Fruit fly (Drosophila melanogaster): ENCODE measurements around the gene kmr.

kmr gene

DNA sequence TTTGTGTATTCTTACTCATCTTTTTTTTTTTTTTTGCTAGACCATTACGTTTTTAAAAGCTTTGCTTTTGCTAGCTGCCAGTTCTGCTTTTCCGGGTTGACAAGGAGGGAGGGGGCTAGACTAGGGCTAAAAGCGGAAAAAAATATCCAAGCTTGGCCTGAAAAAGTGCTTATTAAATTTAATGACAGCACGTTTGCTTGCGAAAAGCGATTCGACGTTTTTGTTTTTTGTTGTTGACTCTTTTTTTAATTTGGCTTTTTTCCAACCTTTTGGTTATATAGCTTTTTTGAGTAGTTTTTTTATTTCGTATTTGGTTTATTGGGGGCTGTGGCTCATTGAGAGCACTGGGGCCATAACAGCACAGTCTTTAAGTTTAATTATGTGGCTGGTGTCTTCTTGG is 7.4 kb downstream of the kmr start:
- no peak for TF ChIP-seq Sry-δ (GFP tag; optimal IDR thresholded peaks at IDR 0.05)
- TF ChIP-seq Chrac-16 (GFP tag; optimal IDR thresholded peaks at IDR 0.05), result no peak
- no peak for TF ChIP-seq CG8388 (GFP tag; optimal IDR thresholded peaks at IDR 0.05)
- no peak for TF ChIP-seq tup (GFP tag; optimal IDR thresholded peaks at IDR 0.05)
- TF ChIP-seq ftz-f1 (GFP tag; optimal IDR thresholded peaks at IDR 0.05), result no peak
- no peak for TF ChIP-seq al (GFP tag; IDR thresholded peaks at IDR 0.05)
- no peak for TF ChIP-seq Doc2 (GFP tag; IDR thresholded peaks at IDR 0.05)
- TF ChIP-seq CG10979 (tag; optimal IDR thresholded peaks at IDR 0.05), result no peak

DNA sequence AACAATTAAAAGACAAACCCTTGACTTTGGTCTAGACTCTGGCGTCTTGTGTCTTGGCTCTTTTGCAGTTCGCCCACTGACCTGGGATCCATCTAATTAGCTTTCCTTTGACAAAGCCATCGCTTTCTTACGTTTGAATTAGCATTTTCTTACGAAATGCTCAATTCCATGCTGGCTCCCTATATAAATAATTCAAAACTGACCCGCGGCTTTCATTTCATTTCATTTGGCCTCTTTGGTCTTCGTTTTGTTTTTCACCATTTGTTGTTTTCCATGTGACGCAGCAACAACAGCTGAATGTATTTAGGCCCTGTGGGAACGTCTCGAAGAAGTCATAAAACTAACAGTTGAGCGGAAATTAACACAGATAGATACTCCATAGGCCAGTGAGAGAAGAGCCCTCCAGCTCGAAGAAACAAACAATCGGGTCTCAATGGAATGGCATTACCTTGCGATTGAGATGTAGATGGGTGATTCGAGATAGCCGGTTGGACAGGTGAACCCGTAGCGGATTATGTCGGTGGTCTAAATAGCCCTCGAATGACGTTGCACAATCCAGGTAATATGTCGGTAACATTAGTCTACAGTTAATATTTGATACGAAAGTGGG is 9.1 kb downstream of the kmr start:
- peak; percentile 78 for TF ChIP-seq oc (tag; optimal IDR thresholded peaks at IDR 0.05)
- no peak for TF ChIP-seq CrebB (tag; optimal IDR thresholded peaks at IDR 0.05)
- TF ChIP-seq vvl (GFP tag; IDR thresholded peaks at IDR 0.05), result peak; percentile 59; the same call in 1 of the 2 replicates
- no peak for TF ChIP-seq Stat92E (GFP tag; optimal IDR thresholded peaks at IDR 0.05)
- TF ChIP-seq kni (GFP tag; optimal IDR thresholded peaks at IDR 0.05), result peak; percentile 67
- peak; percentile 70 for TF ChIP-seq abd-A (tag; optimal IDR thresholded peaks at IDR 0.05)
- peak; percentile 6 for TF ChIP-seq CG12769 (tag; optimal IDR thresholded peaks at IDR 0.05)
- peak; percentile 79 for TF ChIP-seq grn (GFP tag; optimal IDR thresholded peaks at IDR 0.05)
- TF ChIP-seq salm (tag; optimal IDR thresholded peaks at IDR 0.05), result no peak
- TF ChIP-seq ranshi (GFP tag; IDR thresholded peaks at IDR 0.05), result no peak
- no peak for TF ChIP-seq CG3281 (GFP tag; optimal IDR thresholded peaks at IDR 0.05)
- peak; percentile 98 for TF ChIP-seq pros (GFP tag; optimal IDR thresholded peaks at IDR 0.05)
- no peak for TF ChIP-seq CG12391 (tag; optimal IDR thresholded peaks at IDR 0.05)
- TF ChIP-seq amos (GFP tag; IDR thresholded peaks at IDR 0.05; ENCODE audit: partially characterized antibody), result no peak
- TF ChIP-seq Hr51 (GFP tag; optimal IDR thresholded peaks at IDR 0.05), result no peak
- no peak for TF ChIP-seq crp (GFP tag; optimal IDR thresholded peaks at IDR 0.05)
- no peak for TF ChIP-seq Lpt (GFP tag; optimal IDR thresholded peaks at IDR 0.05)
- TF ChIP-seq tap (tag; optimal IDR thresholded peaks at IDR 0.05), result no peak
- no peak for TF ChIP-seq Xbp1 (GFP tag; optimal IDR thresholded peaks at IDR 0.05)
- no peak for TF ChIP-seq CG3407 (GFP tag; optimal IDR thresholded peaks at IDR 0.05)
- TF ChIP-seq Hmr (GFP tag; optimal IDR thresholded peaks at IDR 0.05), result no peak
- TF ChIP-seq Vsx1 (GFP tag; optimal IDR thresholded peaks at IDR 0.05), result peak; percentile 25
- TF ChIP-seq en (GFP tag; optimal IDR thresholded peaks at IDR 0.05), result no peak
- no peak for TF ChIP-seq CG1602 (GFP tag; optimal IDR thresholded peaks at IDR 0.05)
- no peak for TF ChIP-seq slbo (GFP tag; IDR thresholded peaks at IDR 0.05)
- TF ChIP-seq CG30431 (GFP tag; optimal IDR thresholded peaks at IDR 0.05), result no peak
- TF ChIP-seq sens (GFP tag), result peak; percentile 4
- TF ChIP-seq CG1792 (GFP tag; optimal IDR thresholded peaks at IDR 0.05), result no peak
- no peak for TF ChIP-seq MTF-1 (GFP tag; optimal IDR thresholded peaks at IDR 0.05; ENCODE audit: borderline replicate concordance)
- TF ChIP-seq ac (GFP tag; optimal IDR thresholded peaks at IDR 0.05), result peak; percentile 46
- no peak for TF ChIP-seq CG17328 (GFP tag; IDR thresholded peaks at IDR 0.05)
- TF ChIP-seq CG7987 (GFP tag; optimal IDR thresholded peaks at IDR 0.05), result no peak
- TF ChIP-seq wek (GFP tag; optimal IDR thresholded peaks at IDR 0.05), result no peak
- peak; percentile 13 for TF ChIP-seq sd (tag; optimal IDR thresholded peaks at IDR 0.05)
- no peak for TF ChIP-seq CG31224 (GFP tag; IDR thresholded peaks at IDR 0.05)
- no peak for TF ChIP-seq tna (GFP tag; IDR thresholded peaks at IDR 0.05; ENCODE audit: partially characterized antibody)
- TF ChIP-seq ftz-f1 (GFP tag; optimal IDR thresholded peaks at IDR 0.05), result no peak
- no peak for TF ChIP-seq CG17912 (GFP tag; optimal IDR thresholded peaks at IDR 0.05)
- peak; percentile 12 for TF ChIP-seq Med (GFP tag)
- TF ChIP-seq yki (optimal IDR thresholded peaks at IDR 0.05), result no peak
- no peak for TF ChIP-seq Adf1 (GFP tag; IDR thresholded peaks at IDR 0.05)
- TF ChIP-seq trem (tag; optimal IDR thresholded peaks at IDR 0.05), result no peak
